Worm (Caenorhabditis elegans): ENCODE measurements around the gene K09E9.1.

K09E9.1 gene

ce11 chrX:15659561-15659960 is 39.3 kb downstream of the K09E9.1 start:
- no peak for TF ChIP-seq unc-39 (tag; optimal IDR thresholded peaks at IDR 0.05)
- peak; percentile 0 for TF ChIP-seq lin-13 (GFP tag; optimal IDR thresholded peaks at IDR 0.05)
- peak; percentile 5 for TF ChIP-seq crh-2 (tag; optimal IDR thresholded peaks at IDR 0.05)
- TF ChIP-seq nhr-129 (tag; optimal IDR thresholded peaks at IDR 0.05), result peak; percentile 23
- TF ChIP-seq unc-55 (GFP tag; optimal IDR thresholded peaks at IDR 0.05), result peak; percentile 57
- peak in 1 of 2 experiments; percentile 25 for TF ChIP-seq lsy-2 (tag; optimal IDR thresholded peaks at IDR 0.05)
- no peak for TF ChIP-seq aly-2 (tag; optimal IDR thresholded peaks at IDR 0.05)
- peak; percentile 31 for TF ChIP-seq C34F6.9 (tag; optimal IDR thresholded peaks at IDR 0.05)

ce11 chrX:15663740-15664139 is 43.4 kb downstream of the K09E9.1 start:
- TF ChIP-seq nhr-10 (tag; optimal IDR thresholded peaks at IDR 0.05) (no peak), snpc-4 (tag; optimal IDR thresholded peaks at IDR 0.05) (peak; percentile 81)

- no peak for TF ChIP-seq mab-5 (tag; optimal IDR thresholded peaks at IDR 0.05)
- no peak for TF ChIP-seq ztf-1 (GFP tag; conservative IDR thresholded peaks at IDR 0.05)
- TF ChIP-seq egl-27 (tag; optimal IDR thresholded peaks at IDR 0.05), result no peak
- no peak for TF ChIP-seq ztf-4 (tag; optimal IDR thresholded peaks at IDR 0.05)
- no peak for TF ChIP-seq sma-9 (GFP tag; optimal IDR thresholded peaks at IDR 0.05)
- no peak for TF ChIP-seq sma-9 (tag; optimal IDR thresholded peaks at IDR 0.05)
- no peak for TF ChIP-seq alr-1 (tag; optimal IDR thresholded peaks at IDR 0.05)
- TF ChIP-seq mdl-1 (tag; optimal IDR thresholded peaks at IDR 0.05), result no peak
- no peak for TF ChIP-seq nhr-25 (tag; optimal IDR thresholded peaks at IDR 0.05)
Observed at ce11 chrX:15666169-15666811, 46.0 kb downstream of the K09E9.1 start, which contains the start of gene pcdr-1. pcdr-1 (plus strand) TSS chrX:15666761.

ce11 chrX:15668053-15668599 is 47.8 kb downstream of the K09E9.1 start:
- peak; percentile 53 for TF ChIP-seq snpc-4 (tag; optimal IDR thresholded peaks at IDR 0.05)
- no peak for TF ChIP-seq F13H6.1 (tag; optimal IDR thresholded peaks at IDR 0.05)
- TF ChIP-seq ZK546.5 (tag; optimal IDR thresholded peaks at IDR 0.05), result no peak

- no peak for TF ChIP-seq C34F6.9 (tag; optimal IDR thresholded peaks at IDR 0.05)
- peak; percentile 38 for TF ChIP-seq sma-9 (GFP tag; optimal IDR thresholded peaks at IDR 0.05)
- no peak for TF ChIP-seq sma-9 (tag; optimal IDR thresholded peaks at IDR 0.05)
Observed at ce11 chrX:15668695-15669094, 48.4 kb downstream of the K09E9.1 start.

- TF ChIP-seq dmd-4 (tag; optimal IDR thresholded peaks at IDR 0.05) (no peak), ztf-4 (tag; optimal IDR thresholded peaks at IDR 0.05) (no peak), elt-3 (tag; optimal IDR thresholded peaks at IDR 0.05) (no peak), skn-1 (tag; optimal IDR thresholded peaks at IDR 0.05) (no peak), unc-39 (tag; optimal IDR thresholded peaks at IDR 0.05) (no peak), nhr-11 (tag; optimal IDR thresholded peaks at IDR 0.05) (no peak), crh-2 (tag; optimal IDR thresholded peaks at IDR 0.05) (no peak), ceh-16 (tag; optimal IDR thresholded peaks at IDR 0.05) (no peak), peb-1 (tag; optimal IDR thresholded peaks at IDR 0.05) (no peak)
Observed at ce11 chrX:15675622-15676021, 55.3 kb downstream of the K09E9.1 start, which contains the start of gene F59D12.2. F59D12.2 (minus strand) TSS chrX:15675722.

Data from whole organism, L2 larva.